Worm (Caenorhabditis elegans) whole organism, L3 larva: Measurements from ENCODE around the gene F11C1.7.

Experiments used
- R02D3.7 ChIP-seq: fragments of 150-350 bp; optimal IDR thresholded peaks from 2 replicates; lab custom pipeline; 2014; ENCODE audit warnings: missing biosample characterization, missing genetic modification characterization
- ZK546.5 ChIP-seq: sonication (generic microtip); optimal IDR thresholded peaks from 2 replicates; lab custom pipeline; 2017; ENCODE audit warnings: missing biosample characterization, missing genetic modification characterization
- aly-2 ChIP-seq: fragments of 150-350 bp; optimal IDR thresholded peaks from 2 replicates; lab custom pipeline; 2014; ENCODE audit warnings: missing biosample characterization, missing genetic modification characterization
- ama-1 ChIP-seq: fragments of 150-350 bp; optimal IDR thresholded peaks from 2 replicates; lab custom pipeline; 2018
- ceh-16 ChIP-seq: sonication (generic microtip); optimal IDR thresholded peaks from 2 replicates; lab custom pipeline; 2017; ENCODE audit warnings: missing biosample characterization, missing genetic modification characterization
- ceh-28 ChIP-seq: fragments of 150-350 bp; optimal IDR thresholded peaks from 2 replicates; lab custom pipeline; 2014; ENCODE audit warnings: missing biosample characterization, missing genetic modification reagents, missing genetic modification characterization
- ceh-82 ChIP-seq: fragments of 150-350 bp; optimal IDR thresholded peaks from 2 replicates; lab custom pipeline; 2014; ENCODE audit warnings: missing biosample characterization, missing genetic modification characterization
- egl-27 ChIP-seq: sonication (generic microtip); optimal IDR thresholded peaks from 4 replicates; lab custom pipeline; 2017; ENCODE audit warnings: missing biosample characterization, missing genetic modification reagents, missing genetic modification characterization
- egl-5 ChIP-seq: fragments of 150-350 bp; optimal IDR thresholded peaks from 2 replicates; lab custom pipeline; 2017; ENCODE audit warnings: missing biosample characterization, missing genetic modification reagents, missing genetic modification characterization, inconsistent platforms
- elt-1 ChIP-seq: fragments of 150-350 bp; optimal IDR thresholded peaks from 2 replicates; lab custom pipeline; 2014; ENCODE audit warnings: missing biosample characterization, missing genetic modification characterization
- elt-3 ChIP-seq, 3 experiments: fragments of 150-350 bp in 1 of 3; sonication (generic microtip) in 2 of 3; optimal IDR thresholded peaks; 2 replicates in 2 of 3; 4 replicates in 1 of 3; lab custom pipeline; 2014 to 2017; ENCODE audit warnings: missing biosample characterization in 3 of 3, missing genetic modification characterization in 3 of 3
- fkh-2 ChIP-seq: fragments of 150-350 bp; optimal IDR thresholded peaks from 2 replicates; lab custom pipeline; 2014; ENCODE audit warnings: missing biosample characterization, missing genetic modification reagents, missing genetic modification characterization
- lin-15B ChIP-seq: fragments of 150-350 bp; optimal IDR thresholded peaks from 2 replicates; lab custom pipeline; 2014; ENCODE audit warnings: missing biosample characterization, missing genetic modification characterization
- lin-39 ChIP-seq: fragments of 150-350 bp; optimal IDR thresholded peaks from 2 replicates; lab custom pipeline; 2018; ENCODE audit warnings: missing biosample characterization, missing genetic modification reagents, missing genetic modification characterization
- lsy-12 ChIP-seq: sonication (generic microtip); optimal IDR thresholded peaks from 2 replicates; lab custom pipeline; 2016; ENCODE audit warnings: mild to moderate bottlenecking, missing genetic modification characterization, missing compliant biosample characterization
- mml-1 ChIP-seq: fragments of 150-350 bp; sonication (generic microtip); optimal IDR thresholded peaks from 3 replicates; lab custom pipeline; 2014; ENCODE audit warnings: missing biosample characterization, missing genetic modification characterization
- nfya-1 ChIP-seq: sonication (generic microtip); optimal IDR thresholded peaks from 2 replicates; lab custom pipeline; 2017; ENCODE audit warnings: missing genetic modification characterization, mild to moderate bottlenecking, missing compliant biosample characterization, antibody characterized with exemption, moderate library complexity; ENCODE audit not compliant: insufficient read depth
- nhr-23 ChIP-seq: fragments of 150-350 bp; optimal IDR thresholded peaks from 2 replicates; lab custom pipeline; 2014; ENCODE audit warnings: missing biosample characterization, missing genetic modification reagents, missing genetic modification characterization
- nhr-237 ChIP-seq: fragments of 150-350 bp; optimal IDR thresholded peaks from 2 replicates; lab custom pipeline; 2014; ENCODE audit warnings: missing biosample characterization, missing genetic modification characterization
- nhr-25 ChIP-seq: sonication (generic microtip); optimal IDR thresholded peaks from 2 replicates; lab custom pipeline; 2017; ENCODE audit warnings: missing biosample characterization, missing genetic modification characterization
- nhr-28 ChIP-seq: fragments of 150-350 bp; optimal IDR thresholded peaks from 2 replicates; lab custom pipeline; 2014; ENCODE audit warnings: missing biosample characterization, missing genetic modification characterization
- nhr-43 ChIP-seq: sonication (generic microtip); optimal IDR thresholded peaks from 2 replicates; lab custom pipeline; 2016; ENCODE audit warnings: mild to moderate bottlenecking, missing genetic modification characterization, missing compliant biosample characterization; ENCODE audit not compliant: poor library complexity, severe bottlenecking
- nhr-67 ChIP-seq: fragments of 150-350 bp; optimal IDR thresholded peaks from 2 replicates; lab custom pipeline; 2014; ENCODE audit warnings: missing biosample characterization, missing genetic modification characterization
- nhr-76 ChIP-seq: fragments of 150-350 bp; sonication (generic microtip); optimal IDR thresholded peaks from 5 replicates; lab custom pipeline; 2014; ENCODE audit warnings: missing biosample characterization, missing genetic modification characterization
- pha-4 ChIP-seq: fragments of 150-350 bp; optimal IDR thresholded peaks from 2 replicates; lab custom pipeline; 2014; ENCODE audit warnings: missing biosample characterization, missing genetic modification reagents, missing genetic modification characterization
- snpc-4 ChIP-seq: fragments of 150-350 bp; optimal IDR thresholded peaks from 2 replicates; lab custom pipeline; 2014; ENCODE audit warnings: missing biosample characterization, missing genetic modification characterization
- tbx-2 ChIP-seq: sonication (generic microtip); optimal IDR thresholded peaks from 2 replicates; lab custom pipeline; 2016; ENCODE audit warnings: mild to moderate bottlenecking, missing genetic modification characterization, missing compliant biosample characterization
- unc-39 ChIP-seq: sonication (generic microtip); optimal IDR thresholded peaks from 4 replicates; lab custom pipeline; 2017; ENCODE audit warnings: missing biosample characterization, missing genetic modification characterization
- unc-62 ChIP-seq: fragments of 150-350 bp; sonication (generic microtip); optimal IDR thresholded peaks from 4 replicates; lab custom pipeline; 2014; ENCODE audit warnings: missing biosample characterization, missing genetic modification reagents, missing genetic modification characterization
- ztf-11 ChIP-seq: fragments of 150-350 bp; optimal IDR thresholded peaks from 2 replicates; lab custom pipeline; 2014; ENCODE audit warnings: missing biosample characterization, missing genetic modification characterization

The F11C1.7 gene

ce11 chrX:13007857-13008813, 19.0 kb downstream of the F11C1.7 start, which contains the start of gene nhr-25:
Gene nhr-25 (plus strand): TSS chrX:13008493.
- no peak for TF ChIP-seq pha-4
- TF ChIP-seq lsy-12 (tag; lab: Kevin White, UChicago) = peak; percentile 20
- peak; percentile 29 for TF ChIP-seq nfya-1 (tag; lab: Kevin White, UChicago)
- TF ChIP-seq fkh-2 (tag; lab: Kevin White, UChicago) = no peak
- peak; percentile 41 for TF ChIP-seq nhr-43 (tag; lab: Kevin White, UChicago)
- TF ChIP-seq ceh-82 (tag; lab: Kevin White, UChicago) = no peak
- TF ChIP-seq ZK546.5 (tag; lab: Kevin White, UChicago) = no peak
- peak; percentile 38 for TF ChIP-seq ama-1 (lab: Kevin White, UChicago)
- TF ChIP-seq nhr-25 (tag; lab: Kevin White, UChicago) = peak; percentile 99
- peak; percentile 18 for TF ChIP-seq nhr-23
- no peak for TF ChIP-seq lin-39

- TF ChIP-seq ceh-82 (tag; lab: Kevin White, UChicago) (no peak), lin-15B (tag; lab: Kevin White, UChicago) (no peak), nfya-1 (tag; lab: Kevin White, UChicago) (no peak), nhr-43 (tag; lab: Kevin White, UChicago) (peak; percentile 23), nhr-76 (no peak), fkh-2 (tag; lab: Kevin White, UChicago) (no peak), aly-2 (tag; lab: Kevin White, UChicago) (no peak), nhr-28 (tag; lab: Kevin White, UChicago) (no peak), ceh-28 (tag; lab: Kevin White, UChicago) (no peak), elt-1 (tag; lab: Kevin White, UChicago) (no peak), lin-39 (no peak), nhr-237 (tag; lab: Kevin White, UChicago) (no peak), pha-4 (no peak), nhr-23 (no peak), snpc-4 (tag; lab: Kevin White, UChicago) (no peak), nhr-25 (tag; lab: Kevin White, UChicago) (peak; percentile 100), egl-5 (tag; lab: Kevin White, UChicago) (no peak), mml-1 (tag; lab: Kevin White, UChicago) (no peak), elt-3 (tag; optimal IDR thresholded peaks at IDR 0.05; lab: Kevin White, UChicago) (peak in 1 of 3 experiments; percentile 58), nhr-67 (tag; lab: Kevin White, UChicago) (no peak), egl-27 (tag; lab: Kevin White, UChicago) (no peak), tbx-2 (tag; lab: Kevin White, UChicago) (no peak), unc-62 (GFP tag; lab: Kevin White, UChicago) (no peak), ztf-11 (tag; lab: Kevin White, UChicago) (no peak), unc-39 (tag; lab: Kevin White, UChicago) (no peak)
- TF ChIP-seq, all 47 proteins: peak for 3
These were observed 19.8 kb downstream of the F11C1.7 start for ce11 chrX:13008895-13009294.

ce11 chrX:13009645-13010044, 20.5 kb downstream of the F11C1.7 start:
- no peak for TF ChIP-seq R02D3.7 (tag; lab: Kevin White, UChicago)
- TF ChIP-seq nhr-25 (tag; lab: Kevin White, UChicago) = peak; percentile 100
- TF ChIP-seq nhr-43 (tag; lab: Kevin White, UChicago) = peak; percentile 53
- TF ChIP-seq egl-5 (tag; lab: Kevin White, UChicago) = peak; percentile 17
- TF ChIP-seq nfya-1 (tag; lab: Kevin White, UChicago) = peak; percentile 27
- TF ChIP-seq nhr-23 = peak; percentile 39

ce11 chrX:13011897-13012296, 22.8 kb downstream of the F11C1.7 start:
- TF ChIP-seq elt-1 (tag; lab: Kevin White, UChicago) (peak; percentile 81), nhr-28 (tag; lab: Kevin White, UChicago) (no peak), nhr-237 (tag; lab: Kevin White, UChicago) (no peak), ceh-16 (no peak), nhr-25 (tag; lab: Kevin White, UChicago) (peak; percentile 46), unc-39 (tag; lab: Kevin White, UChicago) (no peak)
